Fruit fly (Drosophila melanogaster): ENCODE results near the gene HLH4C.

Gene HLH4C

DNA sequence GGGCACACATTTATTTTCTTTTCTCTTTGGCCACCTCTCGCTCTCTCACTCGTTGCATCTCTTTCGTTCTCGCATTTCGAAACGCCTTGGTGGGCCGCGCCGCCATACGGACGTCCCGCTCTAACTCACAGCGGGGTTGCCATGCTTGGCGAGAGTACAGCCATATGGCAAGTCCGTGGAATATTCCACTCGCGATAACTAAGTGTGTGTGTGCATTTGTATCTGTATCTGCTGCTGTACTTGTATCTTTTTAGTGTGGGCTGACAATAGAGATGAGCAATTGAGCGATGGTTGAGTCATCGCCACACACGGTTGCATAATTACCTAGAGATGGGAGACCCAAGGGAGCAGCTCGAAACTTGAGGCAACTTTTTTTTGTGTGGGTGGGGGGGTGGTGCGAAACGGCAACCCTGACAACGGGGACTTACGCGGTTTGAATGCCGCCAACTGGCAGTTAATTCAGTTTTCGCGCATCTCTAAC, 37.3 kb upstream of the HLH4C start (continued):
- peak; percentile 78; the same call in 2 of the 3 replicates for TF ChIP-seq Opbp (GFP tag; IDR thresholded peaks at IDR 0.05; ENCODE audit: partially characterized antibody)
- TF ChIP-seq CG10565 (GFP tag; optimal IDR thresholded peaks at IDR 0.05): no peak
- peak; percentile 88 for TF ChIP-seq CG14050 (GFP tag; IDR thresholded peaks at IDR 0.05)
- TF ChIP-seq CG13296 (GFP tag; optimal IDR thresholded peaks at IDR 0.05): peak; percentile 77
- TF ChIP-seq lab (GFP tag; optimal IDR thresholded peaks at IDR 0.05): peak; percentile 90
- TF ChIP-seq luna (GFP tag; optimal IDR thresholded peaks at IDR 0.05): no peak
- TF ChIP-seq wek (GFP tag; optimal IDR thresholded peaks at IDR 0.05): peak; percentile 47
- peak; percentile 75 for TF ChIP-seq ssp (GFP tag; IDR thresholded peaks at IDR 0.05)
- TF ChIP-seq ara (GFP tag; IDR thresholded peaks at IDR 0.05): peak; percentile 64
- TF ChIP-seq CG42726 (GFP tag; IDR thresholded peaks at IDR 0.05; ENCODE audit: partially characterized antibody): peak; percentile 91
- peak; percentile 91 for TF ChIP-seq CG10543 (GFP tag; optimal IDR thresholded peaks at IDR 0.05)
- peak; percentile 51 for TF ChIP-seq gcm (GFP tag; optimal IDR thresholded peaks at IDR 0.05)
- TF ChIP-seq CG31441 (GFP tag; IDR thresholded peaks at IDR 0.05): peak; percentile 77
- TF ChIP-seq eyg (GFP tag; optimal IDR thresholded peaks at IDR 0.05): peak; percentile 82
- TF ChIP-seq NK7.1 (GFP tag; optimal IDR thresholded peaks at IDR 0.05): peak; percentile 71
- peak; percentile 72 for TF ChIP-seq cwo (GFP tag; optimal IDR thresholded peaks at IDR 0.05)
- TF ChIP-seq CG17912 (GFP tag; optimal IDR thresholded peaks at IDR 0.05): peak; percentile 65
- peak; percentile 90 for TF ChIP-seq twi (tag; optimal IDR thresholded peaks at IDR 0.05)
- TF ChIP-seq tna (GFP tag; IDR thresholded peaks at IDR 0.05; ENCODE audit: partially characterized antibody): peak; percentile 82
- peak; percentile 6 for TF ChIP-seq bigmax (GFP tag; optimal IDR thresholded peaks at IDR 0.05)
- TF ChIP-seq CG4328 (GFP tag; optimal IDR thresholded peaks at IDR 0.05): peak; percentile 78
- peak; percentile 74 for TF ChIP-seq nmo (GFP tag; optimal IDR thresholded peaks at IDR 0.05)
- TF ChIP-seq odd (GFP tag; optimal IDR thresholded peaks at IDR 0.05): no peak
- TF ChIP-seq Dp (GFP tag; optimal IDR thresholded peaks at IDR 0.05): peak; percentile 46
- peak; percentile 86 for TF ChIP-seq Xbp1 (GFP tag; optimal IDR thresholded peaks at IDR 0.05)
- TF ChIP-seq CG31365 (tag; optimal IDR thresholded peaks at IDR 0.05): peak; percentile 10
- TF ChIP-seq nau (GFP tag; optimal IDR thresholded peaks at IDR 0.05): peak; percentile 3
- peak; percentile 73 for TF ChIP-seq E2f2 (GFP tag; IDR thresholded peaks at IDR 0.05)
- TF ChIP-seq Jarid2 (GFP tag; optimal IDR thresholded peaks at IDR 0.05): peak; percentile 54
- TF ChIP-seq CrebB (tag; optimal IDR thresholded peaks at IDR 0.05): peak; percentile 79
- TF ChIP-seq ken (GFP tag; IDR thresholded peaks at IDR 0.05): peak; percentile 89
- TF ChIP-seq CG13775 (GFP tag; optimal IDR thresholded peaks at IDR 0.05): peak; percentile 76
- TF ChIP-seq lmd (GFP tag; IDR thresholded peaks at IDR 0.05): peak; percentile 92
- no peak for TF ChIP-seq h (optimal IDR thresholded peaks at IDR 0.05)
- peak; percentile 34 for TF ChIP-seq ATbp (GFP tag; optimal IDR thresholded peaks at IDR 0.05)
- peak; percentile 93 for TF ChIP-seq CG11456 (GFP tag; IDR thresholded peaks at IDR 0.05)
- TF ChIP-seq tio (GFP tag; optimal IDR thresholded peaks at IDR 0.05): no peak
- TF ChIP-seq Hr3 (GFP tag; optimal IDR thresholded peaks at IDR 0.05): peak; percentile 71
- TF ChIP-seq Dref (GFP tag; IDR thresholded peaks at IDR 0.05): peak; percentile 62
- TF ChIP-seq Sin3A (optimal IDR thresholded peaks at IDR 0.05): peak; percentile 76
- TF ChIP-seq kay (GFP tag; optimal IDR thresholded peaks at IDR 0.05): peak; percentile 98
- TF ChIP-seq CG12299 (tag; optimal IDR thresholded peaks at IDR 0.05): peak; percentile 63
- peak; percentile 95 for TF ChIP-seq CG9932 (GFP tag; IDR thresholded peaks at IDR 0.05)
- TF ChIP-seq bsh (GFP tag; optimal IDR thresholded peaks at IDR 0.05): peak in 1 of 2 experiments; percentile 62
- peak; percentile 88 for TF ChIP-seq CG4730 (GFP tag; IDR thresholded peaks at IDR 0.05)
- TF ChIP-seq CG1603 (tag; optimal IDR thresholded peaks at IDR 0.05): peak; percentile 86
- peak; percentile 74 for TF ChIP-seq HLH4C (GFP tag; IDR thresholded peaks at IDR 0.05; ENCODE audit: partially characterized antibody)
- peak; percentile 85 for TF ChIP-seq chn (GFP tag; optimal IDR thresholded peaks at IDR 0.05)
- peak; percentile 69 for TF ChIP-seq aop (GFP tag; IDR thresholded peaks at IDR 0.05)
- TF ChIP-seq inv (GFP tag; IDR thresholded peaks at IDR 0.05; ENCODE audit: partially characterized antibody): peak; percentile 80

Data from whole organism, embryonic.